Worm (Caenorhabditis elegans) whole organism, midembryonic: ENCODE measurements around the gene srd-20.
A peak's percentile ranks its signal among the peaks of the same experiment; 100 is the strongest.

Source experiments
- cog-1 ChIP-seq: sonication (generic microtip); optimal IDR thresholded peaks from 2 replicates; lab custom pipeline; 2016; ENCODE audit warnings: missing genetic modification characterization, missing compliant biosample characterization
- flt-1 ChIP-seq: fragments of 200-800 bp; sonication (Bioruptor generic); IDR thresholded peaks from 2 replicates; pipeline ENCODE4 v1.3.6; 2022; ENCODE audit warnings: missing genetic modification characterization, missing compliant biosample characterization
- ztf-23 ChIP-seq: fragments of 200-800 bp; sonication (Bioruptor generic); IDR thresholded peaks from 2 replicates; pipeline ENCODE4 v1.3.6; 2022; ENCODE audit warnings: missing genetic modification reagents, missing genetic modification characterization, missing compliant biosample characterization
- ztf-29 ChIP-seq: fragments of 200-800 bp; sonication (Bioruptor generic); IDR thresholded peaks from 2 replicates; pipeline ENCODE4 v1.3.6; 2022; ENCODE audit warnings: missing genetic modification reagents, missing genetic modification characterization, missing compliant biosample characterization

- TF ChIP-seq ztf-23 (GFP tag; lab: Robert Waterston, UW) = no peak
- TF ChIP-seq ztf-29 (GFP tag; lab: Robert Waterston, UW) = no peak
- TF ChIP-seq cog-1 (tag; lab: Kevin White, UChicago) = peak; percentile 61
- TF ChIP-seq flt-1 (GFP tag; lab: Robert Waterston, UW) = no peak
Measured at ce11 chrV:6017630-6018029, 37.8 kb upstream of the srd-20 start, which contains the start of the genes rpt-2 and aps-1.
